Worm (Caenorhabditis elegans) whole organism, young adult: ENCODE results near the gene T01B10.5.

Experiments
- B0336.3 ChIP-seq: fragments of 200-800 bp; sonication (Bioruptor generic); IDR thresholded peaks from 2 replicates; pipeline ENCODE4 v1.3.6; 2022; ENCODE audit warnings: missing genetic modification characterization, missing compliant biosample characterization
- C06A6.2 ChIP-seq: fragments of 200-800 bp; sonication (Bioruptor generic); conservative IDR thresholded peaks from 2 replicates; pipeline ENCODE4 v1.3.6; 2022; ENCODE audit warnings: missing genetic modification characterization, missing compliant biosample characterization
- C17E4.6 ChIP-seq: fragments of 200-800 bp; sonication (Bioruptor generic); IDR thresholded peaks from 2 replicates; pipeline ENCODE4 v1.3.6; 2022; ENCODE audit warnings: missing genetic modification reagents, missing genetic modification characterization, missing compliant biosample characterization
- D2030.7 ChIP-seq: fragments of 200-800 bp; sonication (Bioruptor generic); IDR thresholded peaks from 2 replicates; pipeline ENCODE4 v1.3.6; 2022; ENCODE audit warnings: missing genetic modification reagents, missing genetic modification characterization, missing compliant biosample characterization
- F22D6.2 ChIP-seq: sonication (generic microtip); optimal IDR thresholded peaks from 2 replicates; lab custom pipeline; 2016; ENCODE audit warnings: mild to moderate bottlenecking, missing genetic modification characterization, missing compliant biosample characterization
- F23B12.7 ChIP-seq: sonication (generic microtip); optimal IDR thresholded peaks from 2 replicates; lab custom pipeline; 2017; ENCODE audit warnings: missing genetic modification characterization, mild to moderate bottlenecking, missing compliant biosample characterization, antibody characterized with exemption, moderate library complexity; ENCODE audit not compliant: insufficient read depth
- F49E8.2 ChIP-seq: sonication (generic microtip); optimal IDR thresholded peaks from 3 replicates; lab custom pipeline; 2017; ENCODE audit warnings: missing genetic modification characterization, mild to moderate bottlenecking, missing compliant biosample characterization, antibody characterized with exemption, moderate library complexity; ENCODE audit not compliant: insufficient read depth
- F57A8.1 ChIP-seq: fragments of 200-800 bp; sonication (Bioruptor generic); optimal IDR thresholded peaks from 2 replicates; lab custom pipeline; 2018; ENCODE audit warnings: mild to moderate bottlenecking, missing genetic modification characterization, moderate library complexity, missing compliant biosample characterization
- Y79H2A.3 ChIP-seq: fragments of 200-800 bp; sonication (Bioruptor generic); conservative IDR thresholded peaks from 2 replicates; pipeline ENCODE4 v1.3.6; 2022; ENCODE audit warnings: missing genetic modification reagents, missing genetic modification characterization, missing compliant biosample characterization
- Y95B8A.8 ChIP-seq: fragments of 200-800 bp; sonication (Bioruptor generic); IDR thresholded peaks from 2 replicates; pipeline ENCODE4 v1.3.6; 2022; ENCODE audit warnings: missing genetic modification reagents, missing genetic modification characterization, missing compliant biosample characterization
- ZK185.1 ChIP-seq: sonication (generic microtip); optimal IDR thresholded peaks from 2 replicates; lab custom pipeline; 2016; ENCODE audit warnings: mild to moderate bottlenecking, missing genetic modification characterization, missing compliant biosample characterization; ENCODE audit not compliant: poor library complexity, severe bottlenecking
- ama-1 ChIP-seq, 3 experiments: fragments of 150-350 bp in 1 of 3; sonication (generic microtip) in 2 of 3; optimal IDR thresholded peaks; 2 replicates each; lab custom pipeline; 2014 to 2018; ENCODE audit warnings: missing biosample characterization in 2 of 3, missing genetic modification characterization in 2 of 3, missing genetic modification reagents in 2 of 3
- attf-3 ChIP-seq: fragments of 200-800 bp; sonication (Bioruptor generic); conservative IDR thresholded peaks from 2 replicates; pipeline ENCODE4 v1.3.6; 2022; ENCODE audit warnings: missing genetic modification reagents, missing genetic modification characterization, missing compliant biosample characterization
- attf-5 ChIP-seq: fragments of 200-800 bp; sonication (Bioruptor generic); optimal IDR thresholded peaks from 2 replicates; lab custom pipeline; 2018; ENCODE audit warnings: mild to moderate bottlenecking, missing genetic modification characterization, missing compliant biosample characterization
- ceh-27 ChIP-seq: fragments of 200-800 bp; sonication (Bioruptor generic); optimal IDR thresholded peaks from 2 replicates; lab custom pipeline; 2018; ENCODE audit warnings: mild to moderate bottlenecking, missing genetic modification characterization, moderate library complexity, missing compliant biosample characterization
- ceh-40 ChIP-seq: fragments of 200-800 bp; sonication (Bioruptor generic); IDR thresholded peaks from 2 replicates; pipeline ENCODE4 v1.3.6; 2022; ENCODE audit warnings: missing genetic modification characterization, missing compliant biosample characterization
- chd-7 ChIP-seq: sonication (generic microtip); optimal IDR thresholded peaks from 2 replicates; lab custom pipeline; 2016; ENCODE audit warnings: mild to moderate bottlenecking, missing genetic modification characterization, moderate library complexity, missing compliant biosample characterization
- die-1 ChIP-seq: sonication (generic microtip); optimal IDR thresholded peaks from 2 replicates; lab custom pipeline; 2016; ENCODE audit warnings: missing genotype, mild to moderate bottlenecking, missing genetic modification characterization, missing compliant biosample characterization
- dox-1 ChIP-seq: fragments of 200-800 bp; sonication (Bioruptor generic); IDR thresholded peaks from 2 replicates; pipeline ENCODE4 v1.3.6; 2022; ENCODE audit warnings: missing genetic modification reagents, missing genetic modification characterization, missing compliant biosample characterization
- dpff-1 ChIP-seq: sonication (generic microtip); optimal IDR thresholded peaks from 2 replicates; lab custom pipeline; 2017; ENCODE audit warnings: mild to moderate bottlenecking, missing genetic modification characterization, missing compliant biosample characterization
- efl-1 ChIP-seq: fragments of 150-350 bp; optimal IDR thresholded peaks from 2 replicates; lab custom pipeline; 2014; ENCODE audit warnings: missing biosample characterization, missing genetic modification reagents, missing genetic modification characterization
- hlh-26 ChIP-seq: fragments of 200-800 bp; sonication (Bioruptor generic); conservative IDR thresholded peaks from 2 replicates; pipeline ENCODE4 v1.3.6; 2022; ENCODE audit warnings: missing genetic modification reagents, missing genetic modification characterization, missing compliant biosample characterization
- hmg-1.2 ChIP-seq: fragments of 200-800 bp; sonication (Bioruptor generic); IDR thresholded peaks from 2 replicates; pipeline ENCODE4 v1.3.6; 2022; ENCODE audit warnings: missing genetic modification reagents, missing genetic modification characterization, missing compliant biosample characterization
- let-607 ChIP-seq, 2 experiments: fragments of 200-800 bp in 1 of 2; sonication (Bioruptor generic) in 1 of 2; sonication (generic microtip) in 1 of 2; optimal IDR thresholded peaks; 2 replicates each; lab custom pipeline; 2016 to 2018; ENCODE audit warnings: mild to moderate bottlenecking in 2 of 2, missing compliant biosample characterization in 2 of 2, missing genetic modification characterization in 2 of 2, moderate library complexity in 2 of 2, missing genotype in 1 of 2
- lin-26 ChIP-seq: fragments of 200-800 bp; sonication (Bioruptor generic); IDR thresholded peaks from 2 replicates; pipeline ENCODE4 v1.3.6; 2022; ENCODE audit warnings: missing genetic modification reagents, missing genetic modification characterization, missing compliant biosample characterization
- lin-40 ChIP-seq: sonication (generic microtip); optimal IDR thresholded peaks from 2 replicates; lab custom pipeline; 2016; ENCODE audit warnings: missing genetic modification characterization, mild to moderate bottlenecking, missing compliant biosample characterization, missing genotype, missing genetic modification reagents
- lir-1 ChIP-seq: fragments of 200-800 bp; sonication (Bioruptor generic); conservative IDR thresholded peaks from 2 replicates; pipeline ENCODE4 v1.3.6; 2022; ENCODE audit warnings: missing genetic modification reagents, missing genetic modification characterization, missing compliant biosample characterization
- lsl-1 ChIP-seq: fragments of 200-800 bp; sonication (Bioruptor generic); optimal IDR thresholded peaks from 2 replicates; lab custom pipeline; 2018; ENCODE audit warnings: mild to moderate bottlenecking, missing genetic modification characterization, moderate library complexity, missing compliant biosample characterization
- madf-10 ChIP-seq: sonication (generic microtip); optimal IDR thresholded peaks from 2 replicates; lab custom pipeline; 2016; ENCODE audit warnings: mild to moderate bottlenecking, missing genetic modification characterization, missing compliant biosample characterization
- mcd-1 ChIP-seq: fragments of 200-800 bp; sonication (Bioruptor generic); IDR thresholded peaks from 2 replicates; pipeline ENCODE4 v1.3.6; 2022; ENCODE audit warnings: missing genetic modification reagents, missing genetic modification characterization, missing compliant biosample characterization
- mes-4 ChIP-seq: sonication (generic microtip); optimal IDR thresholded peaks from 2 replicates; lab custom pipeline; 2016; ENCODE audit warnings: missing genotype, missing genetic modification characterization, missing compliant biosample characterization
- mxl-1 ChIP-seq: sonication (generic microtip); optimal IDR thresholded peaks from 2 replicates; lab custom pipeline; 2016; ENCODE audit warnings: missing genetic modification characterization, missing compliant biosample characterization
- nfya-1 ChIP-seq: sonication (generic microtip); optimal IDR thresholded peaks from 2 replicates; lab custom pipeline; 2017; ENCODE audit warnings: antibody characterized with exemption, missing compliant biosample characterization, missing genetic modification characterization, borderline replicate concordance; ENCODE audit not compliant: insufficient read depth
- nhr-120 ChIP-seq: fragments of 200-800 bp; sonication (Bioruptor generic); IDR thresholded peaks from 2 replicates; pipeline ENCODE4 v1.3.6; 2022; ENCODE audit warnings: missing genetic modification characterization, missing compliant biosample characterization
- snpc-1.1 ChIP-seq: sonication (generic microtip); optimal IDR thresholded peaks from 2 replicates; lab custom pipeline; 2017; ENCODE audit warnings: missing genetic modification characterization, mild to moderate bottlenecking, missing compliant biosample characterization, antibody characterized with exemption, moderate library complexity, missing genotype, missing genetic modification reagents; ENCODE audit not compliant: insufficient read depth
- snpc-4 ChIP-seq, 5 experiments: fragments of 150-350 bp in 1 of 5; sonication (generic microtip) in 4 of 5; optimal IDR thresholded peaks; 2 replicates each; lab custom pipeline; 2014 to 2018; ENCODE audit warnings: missing genetic modification characterization in 5 of 5, missing biosample characterization in 3 of 5, antibody characterized with exemption in 2 of 5, mild to moderate bottlenecking in 2 of 5, missing compliant biosample characterization in 2 of 5, missing genotype in 2 of 5, moderate library complexity in 2 of 5, missing genetic modification reagents in 1 of 5
- tbx-9 ChIP-seq: sonication (generic microtip); optimal IDR thresholded peaks from 2 replicates; lab custom pipeline; 2016; ENCODE audit warnings: borderline replicate concordance, missing genetic modification characterization, inconsistent platforms, missing compliant biosample characterization
- zfh-2 ChIP-seq: fragments of 200-800 bp; sonication (Bioruptor generic); conservative IDR thresholded peaks from 2 replicates; pipeline ENCODE4 v1.3.6; 2022; ENCODE audit warnings: missing genetic modification reagents, missing genetic modification characterization, missing compliant biosample characterization
- ztf-26 ChIP-seq: sonication (generic microtip); optimal IDR thresholded peaks from 2 replicates; lab custom pipeline; 2017; ENCODE audit warnings: missing genetic modification characterization, missing compliant biosample characterization
- ztf-3 ChIP-seq: fragments of 200-800 bp; sonication (Bioruptor generic); optimal IDR thresholded peaks from 2 replicates; lab custom pipeline; 2018; ENCODE audit warnings: mild to moderate bottlenecking, missing genetic modification characterization, missing compliant biosample characterization
- ztf-6 ChIP-seq: fragments of 200-800 bp; sonication (Bioruptor generic); IDR thresholded peaks from 2 replicates; pipeline ENCODE4 v1.3.6; 2022; ENCODE audit warnings: missing genetic modification reagents, missing genetic modification characterization, missing compliant biosample characterization

The T01B10.5 gene

DNA sequence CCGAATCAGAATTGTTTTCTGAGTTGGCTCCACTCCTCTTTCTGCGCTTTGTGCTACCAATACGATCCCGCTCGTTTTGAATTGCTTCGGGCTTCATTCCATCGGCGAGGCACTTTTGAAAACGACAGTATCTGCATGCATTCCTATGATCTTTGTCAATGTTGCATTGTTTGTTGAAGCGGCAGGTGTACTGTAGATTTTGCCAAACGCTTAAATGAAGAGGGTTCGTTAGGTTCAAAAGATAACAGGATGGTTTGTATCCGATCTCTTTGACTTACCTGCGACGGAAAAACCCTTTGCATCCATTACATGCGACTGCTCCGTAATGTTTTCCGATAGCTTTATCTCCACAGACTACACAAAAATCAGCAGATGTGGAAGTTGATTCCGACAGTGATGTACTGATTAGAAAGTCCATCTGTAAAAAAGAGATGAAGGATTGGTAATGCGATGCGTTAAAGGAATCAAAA is 19.3 kb upstream of the T01B10.5 start, which contains the start of gene nhr-14:
Gene nhr-14 (minus strand): TSS at position 420 of the 470 bp plus-strand sequence.
- TF ChIP-seq mes-4 (tag; lab: Kevin White, UChicago) (no peak), ceh-40 (GFP tag; lab: Robert Waterston, UW) (no peak), ama-1 (optimal IDR thresholded peaks at IDR 0.05; lab: Kevin White, UChicago) (peak; percentile 13), ama-1 (GFP tag; optimal IDR thresholded peaks at IDR 0.05; lab: Kevin White, UChicago) (no peak), nfya-1 (no peak)

DNA sequence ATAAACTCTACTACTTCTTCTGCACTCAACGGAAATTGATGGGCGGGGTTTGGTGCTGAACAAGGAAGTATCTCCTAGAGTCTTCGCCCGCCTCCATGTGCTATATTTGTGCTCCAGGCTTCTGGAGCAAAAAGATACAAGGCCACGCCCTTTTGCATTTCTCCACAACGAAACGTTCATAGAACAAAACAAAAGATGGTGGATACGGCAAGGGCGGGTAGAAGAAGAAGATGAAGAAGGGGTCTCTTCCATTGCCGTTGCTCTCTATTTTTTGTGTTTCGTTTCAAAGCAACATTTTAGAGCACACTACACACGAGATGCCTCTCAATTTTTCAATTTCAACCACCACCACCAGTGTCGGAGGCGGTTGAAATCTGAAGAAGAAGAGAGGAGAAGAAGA is 18.8 kb upstream of the T01B10.5 start:
- TF ChIP-seq dox-1 (GFP tag; lab: Robert Waterston, UW) (0 out of 2 replicates have a peak, but pooled peaks have one; percentile 13), ztf-6 (0 out of 2 replicates have a peak, but pooled peaks have one; percentile 34), hlh-26 (GFP tag; lab: Robert Waterston, UW) (no peak), ztf-26 (tag; lab: Kevin White, UChicago) (peak; percentile 7), lir-1 (GFP tag; lab: Robert Waterston, UW) (no peak), ceh-27 (GFP tag; lab: Kevin White, UChicago) (peak; percentile 54), let-607 (tag; optimal IDR thresholded peaks at IDR 0.05; lab: Kevin White, UChicago) (no peak), zfh-2 (GFP tag; lab: Robert Waterston, UW) (0 out of 2 replicates have a peak, but pooled peaks have one; percentile 24)
- TF ChIP-seq, all 124 proteins: peak for 5

DNA sequence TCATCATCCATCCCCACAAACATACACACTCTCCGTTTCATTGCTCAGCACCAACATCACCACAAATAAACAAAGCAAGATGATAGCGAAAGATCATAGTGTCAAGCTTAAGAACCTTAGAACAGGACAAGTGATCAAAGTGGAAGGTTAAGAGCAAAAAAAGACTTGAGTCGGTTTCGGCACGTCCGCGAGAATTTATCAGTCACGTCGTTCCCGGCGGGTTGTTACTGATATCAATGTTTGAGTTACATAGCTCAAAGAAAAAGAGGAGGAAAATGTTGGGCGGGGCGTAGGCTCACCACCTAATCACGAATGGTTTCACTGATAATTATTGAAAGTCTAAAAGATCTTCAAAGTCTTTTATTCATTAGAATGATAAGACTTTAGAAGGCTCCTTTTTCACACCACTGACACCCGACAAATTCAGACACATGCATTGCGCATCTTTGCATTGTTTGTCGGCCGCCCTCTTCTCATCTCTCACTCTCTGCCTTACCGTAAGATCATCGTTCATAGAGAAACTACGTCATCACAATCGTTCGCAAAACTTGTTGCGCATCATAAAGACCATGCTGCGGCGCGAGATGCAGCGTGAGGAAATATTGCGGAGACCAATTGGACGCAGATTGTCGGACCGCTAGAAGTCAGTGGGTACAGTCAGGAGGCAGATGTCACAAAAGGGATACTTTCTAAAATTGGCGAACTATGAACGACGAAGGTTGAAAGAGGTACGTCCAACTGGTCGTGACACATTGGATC is 17.9 kb upstream of the T01B10.5 start:
- TF ChIP-seq F23B12.7 (no peak), hmg-1.2 (peak; percentile 22; the same call in 1 of the 2 replicates), D2030.7 (GFP tag; lab: Robert Waterston, UW) (no peak), F49E8.2 (tag; lab: Kevin White, UChicago) (no peak), snpc-1.1 (no peak), F22D6.2 (tag; lab: Kevin White, UChicago) (peak; percentile 60), mes-4 (tag; lab: Kevin White, UChicago) (no peak), lin-26 (GFP tag; lab: Robert Waterston, UW) (peak; percentile 48; the same call in 1 of the 2 replicates), C06A6.2 (GFP tag; lab: Robert Waterston, UW) (peak; percentile 79), snpc-4 (GFP tag; optimal IDR thresholded peaks at IDR 0.05; lab: Kevin White, UChicago) (no peak), snpc-4 (tag; optimal IDR thresholded peaks at IDR 0.05; lab: Kevin White, UChicago) (peak in 1 of 4 experiments; percentile 3), die-1 (tag; lab: Kevin White, UChicago) (peak; percentile 63), B0336.3 (GFP tag; lab: Robert Waterston, UW) (peak; percentile 32; the same call in 1 of the 2 replicates), efl-1 (GFP tag; lab: Kevin White, UChicago) (no peak), lsl-1 (GFP tag; lab: Kevin White, UChicago) (no peak), attf-5 (GFP tag; lab: Kevin White, UChicago) (no peak), Y79H2A.3 (no peak), nhr-120 (GFP tag; lab: Robert Waterston, UW) (no peak), tbx-9 (tag; lab: Kevin White, UChicago) (no peak), C17E4.6 (GFP tag; lab: Robert Waterston, UW) (no peak), dpff-1 (tag; lab: Kevin White, UChicago) (no peak), attf-3 (GFP tag; lab: Robert Waterston, UW) (no peak), madf-10 (tag; lab: Kevin White, UChicago) (no peak), F57A8.1 (GFP tag; lab: Kevin White, UChicago) (no peak), chd-7 (tag; lab: Kevin White, UChicago) (peak; percentile 58), ztf-3 (GFP tag; lab: Kevin White, UChicago) (no peak), lin-40 (tag; lab: Kevin White, UChicago) (peak; percentile 82), ZK185.1 (no peak), mcd-1 (GFP tag; lab: Robert Waterston, UW) (0 out of 2 replicates have a peak, but pooled peaks have one; percentile 18), mxl-1 (no peak), Y95B8A.8 (GFP tag; lab: Robert Waterston, UW) (no peak)
